Fruit fly (Drosophila melanogaster): ENCODE measurements around the gene Pcyt1.

The Pcyt1 gene

DNA sequence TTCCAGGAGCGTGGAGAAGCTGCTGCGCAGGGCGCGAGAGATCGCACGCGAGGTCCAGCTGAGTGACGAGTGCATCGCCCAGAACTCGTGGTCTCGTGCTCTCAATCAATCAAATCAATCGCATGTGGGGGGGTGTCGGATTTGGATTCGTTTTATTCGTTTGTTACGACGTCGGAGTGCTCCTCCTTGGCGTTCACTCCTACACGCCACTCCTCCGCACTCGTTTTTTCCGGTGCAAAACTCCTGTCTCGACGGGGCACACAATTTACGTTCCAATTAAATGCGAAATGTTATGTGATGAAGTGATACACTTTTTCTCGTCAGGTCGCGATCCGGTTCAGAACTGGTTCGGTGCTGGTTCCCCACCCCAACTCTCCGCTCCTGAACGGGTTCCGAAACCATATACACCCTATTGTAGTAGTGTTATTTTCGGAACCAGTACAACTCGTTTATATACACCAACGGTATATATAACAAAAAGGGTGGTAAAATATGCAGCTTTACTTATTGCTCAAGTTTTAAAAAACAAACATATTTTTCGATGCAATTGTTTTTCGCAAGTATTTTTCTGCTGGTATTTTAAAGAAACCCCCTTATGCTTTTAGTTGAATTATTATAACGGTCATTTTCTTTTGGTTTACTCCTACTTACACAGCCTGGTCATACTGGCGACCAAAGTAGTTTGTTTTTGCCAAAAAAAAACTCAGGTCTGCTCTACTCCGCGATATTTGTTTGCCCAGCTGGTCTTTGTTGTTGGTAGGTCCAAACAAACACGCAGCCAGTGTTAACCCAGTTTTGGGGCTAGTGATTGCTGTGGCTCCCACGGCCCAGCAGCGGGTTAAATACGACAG is 9.2 kb upstream of the Pcyt1 start, which contains the start of the genes CG12091 and pns (continued):
- TF ChIP-seq Sox102F (GFP tag; optimal IDR thresholded peaks at IDR 0.05) (no peak), salr (GFP tag; optimal IDR thresholded peaks at IDR 0.05) (no peak), pdm3 (GFP tag; optimal IDR thresholded peaks at IDR 0.05) (no peak), CG6276 (GFP tag; optimal IDR thresholded peaks at IDR 0.05) (no peak), CG6163 (GFP tag; IDR thresholded peaks at IDR 0.05) (peak; percentile 70; the same call in 2 of the 3 replicates), Eip75B (GFP tag; optimal IDR thresholded peaks at IDR 0.05) (peak; percentile 66), CG6854 (GFP tag; optimal IDR thresholded peaks at IDR 0.05) (peak; percentile 30), CG7368 (GFP tag; optimal IDR thresholded peaks at IDR 0.05) (peak; percentile 39), Eip93F (GFP tag; optimal IDR thresholded peaks at IDR 0.05) (no peak), net (GFP tag; optimal IDR thresholded peaks at IDR 0.05) (no peak), fd59A (GFP tag; optimal IDR thresholded peaks at IDR 0.05) (no peak), Hr4 (GFP tag; optimal IDR thresholded peaks at IDR 0.05) (no peak), Hr38 (GFP tag; optimal IDR thresholded peaks at IDR 0.05) (no peak), Gug (GFP tag; IDR thresholded peaks at IDR 0.05) (0 out of 2 replicates have a peak, but pooled peaks have one; percentile 13), Ets21C (GFP tag; optimal IDR thresholded peaks at IDR 0.05) (no peak), Blimp-1 (GFP tag; optimal IDR thresholded peaks at IDR 0.05) (no peak), spab (GFP tag; optimal IDR thresholded peaks at IDR 0.05) (no peak), CG1621 (tag; optimal IDR thresholded peaks at IDR 0.05) (no peak)

DNA sequence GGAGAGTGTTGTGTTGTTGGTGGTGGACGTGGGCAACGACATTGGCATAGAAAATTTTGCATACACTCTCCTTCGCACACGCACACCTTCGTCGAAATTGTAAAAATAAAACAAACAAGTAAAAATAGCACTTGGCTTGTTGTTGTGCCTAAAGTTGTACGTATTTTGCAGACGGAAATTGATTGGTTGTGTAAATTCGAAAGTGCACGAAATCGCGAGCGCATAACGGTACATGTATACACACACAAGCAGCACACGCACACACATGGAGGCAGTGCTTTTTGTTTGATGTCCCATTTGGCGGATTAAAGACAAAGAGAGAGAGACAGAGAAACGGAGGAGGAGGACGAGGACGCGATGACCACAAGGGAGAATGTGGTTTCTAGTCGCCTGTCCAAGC is 8.5 kb upstream of the Pcyt1 start:
- peak; percentile 33 for TF ChIP-seq CG16779 (tag; optimal IDR thresholded peaks at IDR 0.05)
- TF ChIP-seq svp (GFP tag) = no peak
- TF ChIP-seq dac (GFP tag; optimal IDR thresholded peaks at IDR 0.05) = no peak

DNA sequence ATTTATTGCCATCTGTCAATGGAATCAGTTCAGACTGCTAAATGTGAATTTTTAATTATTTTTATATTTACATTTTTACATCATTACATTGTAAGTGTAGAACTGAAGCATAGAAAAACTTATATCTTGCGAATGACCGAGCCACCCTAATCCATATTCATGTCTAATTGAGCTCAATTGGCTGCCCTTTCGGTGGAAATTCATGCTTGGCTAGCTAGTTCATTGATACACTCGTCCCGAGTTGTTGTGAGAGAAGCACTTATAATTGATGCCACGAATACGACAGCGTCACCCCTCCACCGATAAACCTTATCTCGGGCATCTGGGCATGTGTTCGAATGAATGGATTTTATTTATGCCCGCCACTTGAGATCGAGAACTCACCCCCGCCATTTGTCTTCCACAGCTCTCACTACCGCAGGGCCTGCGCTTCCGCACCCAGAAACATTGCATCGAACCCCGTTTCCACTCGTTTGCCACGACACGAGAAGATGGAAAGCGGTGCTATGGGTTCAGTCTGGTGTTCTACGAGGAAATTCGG is 7.5 kb upstream of the Pcyt1 start:
- TF ChIP-seq ss (GFP tag; optimal IDR thresholded peaks at IDR 0.05) = no peak
- peak; percentile 84 for TF ChIP-seq svp (GFP tag)
- no peak for TF ChIP-seq spab (GFP tag; optimal IDR thresholded peaks at IDR 0.05)
- TF ChIP-seq Hr4 (GFP tag; optimal IDR thresholded peaks at IDR 0.05) = no peak
- peak; percentile 3 for TF ChIP-seq Eip78C (GFP tag)

DNA sequence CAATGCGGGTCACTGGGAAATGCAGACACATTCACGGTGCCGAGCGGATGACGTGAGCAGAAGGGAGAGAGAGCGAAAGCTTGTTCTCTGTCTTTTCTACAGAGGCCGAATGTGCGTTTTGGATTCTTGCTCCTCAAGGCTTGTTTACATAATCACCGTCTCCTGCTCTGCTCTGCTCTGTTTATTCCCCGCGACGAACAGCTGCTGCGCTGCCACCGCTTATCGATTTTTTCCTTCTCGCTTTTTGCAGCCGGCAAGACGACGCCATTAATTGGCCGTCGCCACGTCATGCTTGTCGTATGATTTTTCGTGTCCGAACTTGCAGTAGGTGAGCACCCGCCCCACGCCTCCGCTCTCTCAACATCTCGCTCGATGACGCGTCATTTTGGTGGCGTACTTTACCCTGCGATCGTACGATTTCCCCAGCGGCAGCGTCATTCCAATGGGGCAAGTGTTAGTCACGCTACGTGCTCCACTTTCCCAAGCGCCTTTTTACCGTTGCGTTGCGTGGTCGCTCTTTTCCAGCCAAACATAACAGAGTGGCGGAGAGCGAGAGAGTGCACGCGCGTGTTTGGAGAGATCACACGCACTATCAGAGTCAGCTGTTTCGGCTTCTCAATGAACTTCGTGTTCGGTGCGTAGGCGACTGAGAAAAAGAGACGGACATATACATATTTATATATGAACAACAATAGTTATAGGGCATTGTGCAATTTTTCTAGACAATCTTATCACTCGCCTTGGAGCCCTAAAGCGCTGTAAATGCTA is 641 bp downstream of the Pcyt1 start:
- TF ChIP-seq CG6276 (GFP tag; optimal IDR thresholded peaks at IDR 0.05) (peak; percentile 54), CG7368 (GFP tag; optimal IDR thresholded peaks at IDR 0.05) (no peak), Sox15 (GFP tag; optimal IDR thresholded peaks at IDR 0.05) (no peak), spab (GFP tag; optimal IDR thresholded peaks at IDR 0.05) (peak; percentile 25), CG6163 (GFP tag; IDR thresholded peaks at IDR 0.05) (0 out of 3 replicates have a peak, but pooled peaks have one; percentile 10), Eip75B (GFP tag; optimal IDR thresholded peaks at IDR 0.05) (peak; percentile 36), vri (GFP tag; optimal IDR thresholded peaks at IDR 0.05) (peak; percentile 98), Gug (GFP tag; IDR thresholded peaks at IDR 0.05) (no peak), CG6808 (GFP tag; optimal IDR thresholded peaks at IDR 0.05) (peak; percentile 12), eg (GFP tag; IDR thresholded peaks at IDR 0.05) (0 out of 3 replicates have a peak, but pooled peaks have one; percentile 10), ss (GFP tag; optimal IDR thresholded peaks at IDR 0.05) (peak; percentile 36 to 70), Hr4 (GFP tag; optimal IDR thresholded peaks at IDR 0.05) (no peak), Eip78C (GFP tag) (peak; percentile 69), CG11762 (GFP tag; optimal IDR thresholded peaks at IDR 0.05; ENCODE audit: insufficient read depth) (peak; percentile 5), CG15336 (GFP tag; IDR thresholded peaks at IDR 0.05) (no peak), CG16779 (tag; optimal IDR thresholded peaks at IDR 0.05) (peak; percentile 18), fkh (GFP tag; optimal IDR thresholded peaks at IDR 0.05) (peak; percentile 50), CG6854 (GFP tag; optimal IDR thresholded peaks at IDR 0.05) (peak; percentile 71), CG9139 (GFP tag; optimal IDR thresholded peaks at IDR 0.05) (peak; percentile 8)

Data from whole organism, prepupa.